Worm (Caenorhabditis elegans) whole organism, young adult: ENCODE measurements around the gene C23H3.9.
A peak's percentile ranks its signal among the peaks of the same experiment; 100 is the strongest.

Source experiments
- B0035.1 ChIP-seq: sonication (generic microtip); optimal IDR thresholded peaks from 2 replicates; lab custom pipeline; 2016; ENCODE audit warnings: missing genetic modification characterization, mild to moderate bottlenecking, missing compliant biosample characterization, missing genotype, missing genetic modification reagents
- B0261.1 ChIP-seq: sonication (generic microtip); optimal IDR thresholded peaks from 2 replicates; lab custom pipeline; 2016; ENCODE audit warnings: mild to moderate bottlenecking, missing genetic modification characterization, moderate library complexity, missing compliant biosample characterization
- C06A6.2 ChIP-seq: fragments of 200-800 bp; sonication (Bioruptor generic); conservative IDR thresholded peaks from 2 replicates; pipeline ENCODE4 v1.3.6; 2022; ENCODE audit warnings: missing genetic modification characterization, missing compliant biosample characterization
- D2030.7 ChIP-seq: fragments of 200-800 bp; sonication (Bioruptor generic); IDR thresholded peaks from 2 replicates; pipeline ENCODE4 v1.3.6; 2022; ENCODE audit warnings: missing genetic modification reagents, missing genetic modification characterization, missing compliant biosample characterization
- F23B12.7 ChIP-seq: sonication (generic microtip); optimal IDR thresholded peaks from 2 replicates; lab custom pipeline; 2017; ENCODE audit warnings: missing genetic modification characterization, mild to moderate bottlenecking, missing compliant biosample characterization, antibody characterized with exemption, moderate library complexity; ENCODE audit not compliant: insufficient read depth
- F33H1.4 ChIP-seq: fragments of 200-800 bp; sonication (Bioruptor generic); IDR thresholded peaks from 2 replicates; pipeline ENCODE4 v1.3.6; 2022; ENCODE audit warnings: missing genetic modification reagents, missing genetic modification characterization, missing compliant biosample characterization
- F49E8.2 ChIP-seq: sonication (generic microtip); optimal IDR thresholded peaks from 3 replicates; lab custom pipeline; 2017; ENCODE audit warnings: missing genetic modification characterization, mild to moderate bottlenecking, missing compliant biosample characterization, antibody characterized with exemption, moderate library complexity; ENCODE audit not compliant: insufficient read depth
- F52B5.7 ChIP-seq: sonication (generic microtip); optimal IDR thresholded peaks from 2 replicates; lab custom pipeline; 2016; ENCODE audit warnings: mild to moderate bottlenecking, missing genetic modification characterization, missing compliant biosample characterization
- K12H6.12 ChIP-seq: fragments of 200-800 bp; sonication (Bioruptor generic); optimal IDR thresholded peaks from 2 replicates; lab custom pipeline; 2018; ENCODE audit warnings: mild to moderate bottlenecking, missing genetic modification characterization, missing compliant biosample characterization
- T26A5.8 ChIP-seq: sonication (generic microtip); optimal IDR thresholded peaks from 2 replicates; lab custom pipeline; 2016; ENCODE audit warnings: missing genetic modification characterization, missing compliant biosample characterization
- Y53F4B.3 ChIP-seq: fragments of 200-800 bp; sonication (Bioruptor generic); IDR thresholded peaks from 2 replicates; pipeline ENCODE4 v1.3.6; 2022; ENCODE audit warnings: missing genetic modification reagents, missing genetic modification characterization, missing compliant biosample characterization
- Y79H2A.3 ChIP-seq: fragments of 200-800 bp; sonication (Bioruptor generic); conservative IDR thresholded peaks from 2 replicates; pipeline ENCODE4 v1.3.6; 2022; ENCODE audit warnings: missing genetic modification reagents, missing genetic modification characterization, missing compliant biosample characterization
- ccch-3 ChIP-seq: fragments of 200-800 bp; sonication (Bioruptor generic); optimal IDR thresholded peaks from 2 replicates; lab custom pipeline; 2018; ENCODE audit warnings: mild to moderate bottlenecking, missing genetic modification characterization, missing compliant biosample characterization
- ceh-91 ChIP-seq: fragments of 200-800 bp; sonication (Bioruptor generic); IDR thresholded peaks from 2 replicates; pipeline ENCODE4 v1.3.6; 2022; ENCODE audit warnings: missing genetic modification reagents, missing genetic modification characterization, missing compliant biosample characterization
- dox-1 ChIP-seq: fragments of 200-800 bp; sonication (Bioruptor generic); IDR thresholded peaks from 2 replicates; pipeline ENCODE4 v1.3.6; 2022; ENCODE audit warnings: missing genetic modification reagents, missing genetic modification characterization, missing compliant biosample characterization
- dpl-1 ChIP-seq: fragments of 150-350 bp; optimal IDR thresholded peaks from 2 replicates; lab custom pipeline; 2014; ENCODE audit warnings: missing biosample characterization, missing genetic modification reagents, missing genetic modification characterization
- efl-1 ChIP-seq: fragments of 150-350 bp; optimal IDR thresholded peaks from 2 replicates; lab custom pipeline; 2014; ENCODE audit warnings: missing biosample characterization, missing genetic modification reagents, missing genetic modification characterization
- hmg-1.2 ChIP-seq: fragments of 200-800 bp; sonication (Bioruptor generic); IDR thresholded peaks from 2 replicates; pipeline ENCODE4 v1.3.6; 2022; ENCODE audit warnings: missing genetic modification reagents, missing genetic modification characterization, missing compliant biosample characterization
- hrde-1 ChIP-seq: sonication (generic microtip); optimal IDR thresholded peaks from 2 replicates; lab custom pipeline; 2016; ENCODE audit warnings: missing genetic modification characterization, mild to moderate bottlenecking, missing compliant biosample characterization, moderate library complexity, missing genotype, missing genetic modification reagents, borderline replicate concordance
- let-526 ChIP-seq: fragments of 200-800 bp; sonication (Bioruptor generic); IDR thresholded peaks from 2 replicates; pipeline ENCODE4 v1.3.6; 2022; ENCODE audit warnings: missing genetic modification reagents, missing genetic modification characterization, missing compliant biosample characterization
- madf-8 ChIP-seq: fragments of 200-800 bp; sonication (Bioruptor generic); conservative IDR thresholded peaks from 2 replicates; pipeline ENCODE4 v1.3.6; 2022; ENCODE audit warnings: missing genetic modification reagents, missing genetic modification characterization, missing compliant biosample characterization
- mes-4 ChIP-seq: sonication (generic microtip); optimal IDR thresholded peaks from 2 replicates; lab custom pipeline; 2016; ENCODE audit warnings: missing genotype, missing genetic modification characterization, missing compliant biosample characterization
- nfya-2 ChIP-seq: fragments of 200-800 bp; sonication (Bioruptor generic); IDR thresholded peaks from 2 replicates; pipeline ENCODE4 v1.3.6; 2022; ENCODE audit warnings: missing genetic modification reagents, missing genetic modification characterization, missing compliant biosample characterization
- nhr-27 ChIP-seq: fragments of 200-800 bp; sonication (Bioruptor generic); optimal IDR thresholded peaks from 2 replicates; lab custom pipeline; 2018; ENCODE audit warnings: mild to moderate bottlenecking, missing genetic modification characterization, moderate library complexity, missing compliant biosample characterization
- nhr-80 ChIP-seq: sonication (generic microtip); optimal IDR thresholded peaks from 2 replicates; lab custom pipeline; 2016; ENCODE audit warnings: missing genetic modification characterization, missing compliant biosample characterization
- rcor-1 ChIP-seq: fragments of 200-800 bp; sonication (Bioruptor generic); IDR thresholded peaks from 2 replicates; pipeline ENCODE4 v1.3.6; 2022; ENCODE audit warnings: missing genetic modification reagents, missing genetic modification characterization, missing compliant biosample characterization
- rpc-1 ChIP-seq, 2 experiments: fragments of 150-350 bp in 1 of 2; sonication (generic microtip) in 1 of 2; optimal IDR thresholded peaks; 2 replicates each; lab custom pipeline; 2014 to 2018; ENCODE audit warnings: missing biosample characterization in 1 of 2, missing genetic modification characterization in 1 of 2, missing genetic modification reagents in 1 of 2, missing genotype in 1 of 2
- sea-2 ChIP-seq: fragments of 200-800 bp; sonication (Bioruptor generic); IDR thresholded peaks from 2 replicates; pipeline ENCODE4 v1.3.6; 2022; ENCODE audit warnings: missing genetic modification characterization, missing compliant biosample characterization
- snpc-1.1 ChIP-seq: sonication (generic microtip); optimal IDR thresholded peaks from 2 replicates; lab custom pipeline; 2017; ENCODE audit warnings: missing genetic modification characterization, mild to moderate bottlenecking, missing compliant biosample characterization, antibody characterized with exemption, moderate library complexity, missing genotype, missing genetic modification reagents; ENCODE audit not compliant: insufficient read depth
- snpc-1.3 ChIP-seq: sonication (generic microtip); optimal IDR thresholded peaks from 2 replicates; lab custom pipeline; 2017; ENCODE audit warnings: missing genetic modification characterization, mild to moderate bottlenecking, missing compliant biosample characterization, antibody characterized with exemption, moderate library complexity, missing genotype, missing genetic modification reagents; ENCODE audit not compliant: insufficient read depth
- unc-62 ChIP-seq: fragments of 150-350 bp; optimal IDR thresholded peaks from 2 replicates; lab custom pipeline; 2014; ENCODE audit warnings: missing biosample characterization, missing genetic modification reagents, missing genetic modification characterization
- zfh-2 ChIP-seq: fragments of 200-800 bp; sonication (Bioruptor generic); conservative IDR thresholded peaks from 2 replicates; pipeline ENCODE4 v1.3.6; 2022; ENCODE audit warnings: missing genetic modification reagents, missing genetic modification characterization, missing compliant biosample characterization
- ztf-18 ChIP-seq: sonication (generic microtip); optimal IDR thresholded peaks from 2 replicates; lab custom pipeline; 2016; ENCODE audit warnings: missing genotype, mild to moderate bottlenecking, missing genetic modification characterization, missing compliant biosample characterization
- ztf-25 ChIP-seq: fragments of 200-800 bp; sonication (Bioruptor generic); IDR thresholded peaks from 2 replicates; pipeline ENCODE4 v1.3.6; 2022; ENCODE audit warnings: missing genetic modification reagents, missing genetic modification characterization, missing compliant biosample characterization
- ztf-6 ChIP-seq: fragments of 200-800 bp; sonication (Bioruptor generic); IDR thresholded peaks from 2 replicates; pipeline ENCODE4 v1.3.6; 2022; ENCODE audit warnings: missing genetic modification reagents, missing genetic modification characterization, missing compliant biosample characterization

C23H3.9 gene

DNA sequence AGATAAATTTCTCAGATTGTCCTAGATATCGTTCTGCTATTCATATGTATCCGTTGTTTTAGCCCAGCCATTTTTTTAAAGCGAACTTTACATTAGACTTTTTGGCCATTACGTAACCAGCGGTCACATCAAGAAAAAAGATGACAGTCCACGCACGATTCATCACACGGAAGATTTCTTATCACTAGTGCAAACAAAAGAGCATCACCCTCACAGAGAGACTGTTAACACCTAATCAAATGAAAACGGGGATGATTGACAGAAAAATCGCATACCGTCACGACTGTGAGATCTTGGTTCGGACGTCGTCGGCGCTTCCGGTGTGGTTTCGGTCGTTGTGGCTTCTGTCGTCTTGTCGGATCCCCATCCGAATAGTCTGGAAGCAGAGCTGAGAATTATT is 2.4 kb downstream of the C23H3.9 start:
- TF ChIP-seq ccch-3 (GFP tag; lab: Kevin White, UChicago): no peak
- peak; percentile 82 for TF ChIP-seq nhr-80 (tag; lab: Kevin White, UChicago)
- 0 out of 2 replicates have a peak, but pooled peaks have one; percentile 22 for TF ChIP-seq dox-1 (GFP tag; lab: Robert Waterston, UW)

- TF ChIP-seq mes-4 (tag; lab: Kevin White, UChicago): no peak
- TF ChIP-seq snpc-1.3 (tag; lab: Kevin White, UChicago): no peak
- no peak for TF ChIP-seq unc-62
- TF ChIP-seq ztf-25 (GFP tag; lab: Robert Waterston, UW): no peak
- TF ChIP-seq, all 124 proteins: peak for 0
Measured at ce11 chrII:75831-76230, 3.2 kb downstream of the C23H3.9 start.

- TF ChIP-seq nhr-80 (tag; lab: Kevin White, UChicago) (no peak), unc-62 (no peak), nfya-2 (GFP tag; lab: Robert Waterston, UW) (no peak), B0261.1 (tag; lab: Kevin White, UChicago) (no peak), F23B12.7 (tag; lab: Kevin White, UChicago) (no peak), dpl-1 (GFP tag; lab: Kevin White, UChicago) (no peak), nhr-27 (tag; lab: Kevin White, UChicago) (no peak), F33H1.4 (GFP tag; lab: Robert Waterston, UW) (no peak), T26A5.8 (no peak), madf-8 (no peak), hmg-1.2 (GFP tag; lab: Robert Waterston, UW) (no peak), mes-4 (tag; lab: Kevin White, UChicago) (no peak), ztf-6 (GFP tag; lab: Robert Waterston, UW) (no peak), hrde-1 (tag; lab: Kevin White, UChicago) (no peak), Y79H2A.3 (GFP tag; lab: Robert Waterston, UW) (no peak), F49E8.2 (tag; lab: Kevin White, UChicago) (no peak)
Measured at ce11 chrII:73892-74291, 5.2 kb downstream of the C23H3.9 start.

ce11 chrII:73329-73728 is 5.7 kb downstream of the C23H3.9 start:
- TF ChIP-seq let-526 (no peak), D2030.7 (GFP tag; lab: Robert Waterston, UW) (no peak), Y53F4B.3 (GFP tag; lab: Robert Waterston, UW) (no peak), ztf-18 (tag; lab: Kevin White, UChicago) (no peak), B0035.1 (no peak), efl-1 (GFP tag; lab: Kevin White, UChicago) (no peak), rpc-1 (optimal IDR thresholded peaks at IDR 0.05; lab: Kevin White, UChicago) (no peak), rpc-1 (tag; optimal IDR thresholded peaks at IDR 0.05; lab: Kevin White, UChicago) (no peak), rcor-1 (GFP tag; lab: Robert Waterston, UW) (no peak), F52B5.7 (tag; lab: Kevin White, UChicago) (no peak), C06A6.2 (GFP tag; lab: Robert Waterston, UW) (no peak), unc-62 (no peak), ceh-91 (GFP tag; lab: Robert Waterston, UW) (no peak), zfh-2 (GFP tag; lab: Robert Waterston, UW) (no peak), sea-2 (GFP tag; lab: Robert Waterston, UW) (no peak), K12H6.12 (tag; lab: Kevin White, UChicago) (no peak), nfya-2 (GFP tag; lab: Robert Waterston, UW) (no peak), snpc-1.1 (no peak)
